Worm (Caenorhabditis elegans) whole organism, L3 larva: ENCODE measurements around the gene F22E5.9.
"Not testable (repeated sequence)": the region's sequence is repeated elsewhere in the genome, so short reads cannot be mapped to it uniquely, and the experiment has no call there.

Source experiments
- R02D3.7 ChIP-seq: fragments of 150-350 bp; optimal IDR thresholded peaks from 2 replicates; lab custom pipeline; 2014; ENCODE audit warnings: missing biosample characterization, missing genetic modification characterization
- ZK546.5 ChIP-seq: sonication (generic microtip); optimal IDR thresholded peaks from 2 replicates; lab custom pipeline; 2017; ENCODE audit warnings: missing biosample characterization, missing genetic modification characterization
- aly-2 ChIP-seq: fragments of 150-350 bp; optimal IDR thresholded peaks from 2 replicates; lab custom pipeline; 2014; ENCODE audit warnings: missing biosample characterization, missing genetic modification characterization
- ama-1 ChIP-seq: fragments of 150-350 bp; optimal IDR thresholded peaks from 2 replicates; lab custom pipeline; 2018
- ceh-82 ChIP-seq: fragments of 150-350 bp; optimal IDR thresholded peaks from 2 replicates; lab custom pipeline; 2014; ENCODE audit warnings: missing biosample characterization, missing genetic modification characterization
- daf-12 ChIP-seq: fragments of 150-350 bp; optimal IDR thresholded peaks from 2 replicates; lab custom pipeline; 2014; ENCODE audit warnings: missing biosample characterization, missing genetic modification reagents, missing genetic modification characterization
- egl-5 ChIP-seq: fragments of 150-350 bp; optimal IDR thresholded peaks from 2 replicates; lab custom pipeline; 2017; ENCODE audit warnings: missing biosample characterization, missing genetic modification reagents, missing genetic modification characterization, inconsistent platforms
- elt-1 ChIP-seq: fragments of 150-350 bp; optimal IDR thresholded peaks from 2 replicates; lab custom pipeline; 2014; ENCODE audit warnings: missing biosample characterization, missing genetic modification characterization
- elt-2 ChIP-seq: sonication (generic microtip); optimal IDR thresholded peaks from 2 replicates; lab custom pipeline; 2016; ENCODE audit warnings: missing genetic modification reagents, mild to moderate bottlenecking, missing genetic modification characterization, missing compliant biosample characterization
- elt-3 ChIP-seq, 3 experiments: fragments of 150-350 bp in 1 of 3; sonication (generic microtip) in 2 of 3; optimal IDR thresholded peaks; 2 replicates in 2 of 3; 4 replicates in 1 of 3; lab custom pipeline; 2014 to 2017; ENCODE audit warnings: missing biosample characterization in 3 of 3, missing genetic modification characterization in 3 of 3
- fkh-10 ChIP-seq: sonication (generic microtip); optimal IDR thresholded peaks from 2 replicates; lab custom pipeline; 2017; ENCODE audit warnings: missing biosample characterization, missing genetic modification reagents, missing genetic modification characterization
- fkh-2 ChIP-seq: fragments of 150-350 bp; optimal IDR thresholded peaks from 2 replicates; lab custom pipeline; 2014; ENCODE audit warnings: missing biosample characterization, missing genetic modification reagents, missing genetic modification characterization
- hmg-11 ChIP-seq: sonication (generic microtip); optimal IDR thresholded peaks from 2 replicates; lab custom pipeline; 2016; ENCODE audit warnings: missing genetic modification characterization, missing compliant biosample characterization
- jun-1 ChIP-seq: fragments of 150-350 bp; optimal IDR thresholded peaks from 2 replicates; lab custom pipeline; 2014; ENCODE audit warnings: missing biosample characterization, missing genetic modification reagents, missing genetic modification characterization
- lin-39 ChIP-seq: fragments of 150-350 bp; optimal IDR thresholded peaks from 2 replicates; lab custom pipeline; 2018; ENCODE audit warnings: missing biosample characterization, missing genetic modification reagents, missing genetic modification characterization
- lsy-12 ChIP-seq: sonication (generic microtip); optimal IDR thresholded peaks from 2 replicates; lab custom pipeline; 2016; ENCODE audit warnings: mild to moderate bottlenecking, missing genetic modification characterization, missing compliant biosample characterization
- mdl-1 ChIP-seq: fragments of 150-350 bp; optimal IDR thresholded peaks from 2 replicates; lab custom pipeline; 2014; ENCODE audit warnings: missing biosample characterization, missing genetic modification characterization
- mml-1 ChIP-seq: fragments of 150-350 bp; sonication (generic microtip); optimal IDR thresholded peaks from 3 replicates; lab custom pipeline; 2014; ENCODE audit warnings: missing biosample characterization, missing genetic modification characterization
- nfya-1 ChIP-seq: sonication (generic microtip); optimal IDR thresholded peaks from 2 replicates; lab custom pipeline; 2017; ENCODE audit warnings: missing genetic modification characterization, mild to moderate bottlenecking, missing compliant biosample characterization, antibody characterized with exemption, moderate library complexity; ENCODE audit not compliant: insufficient read depth
- nhr-237 ChIP-seq: fragments of 150-350 bp; optimal IDR thresholded peaks from 2 replicates; lab custom pipeline; 2014; ENCODE audit warnings: missing biosample characterization, missing genetic modification characterization
- nhr-25 ChIP-seq: sonication (generic microtip); optimal IDR thresholded peaks from 2 replicates; lab custom pipeline; 2017; ENCODE audit warnings: missing biosample characterization, missing genetic modification characterization
- nhr-43 ChIP-seq: sonication (generic microtip); optimal IDR thresholded peaks from 2 replicates; lab custom pipeline; 2016; ENCODE audit warnings: mild to moderate bottlenecking, missing genetic modification characterization, missing compliant biosample characterization; ENCODE audit not compliant: poor library complexity, severe bottlenecking
- nhr-77 ChIP-seq: fragments of 150-350 bp; optimal IDR thresholded peaks from 2 replicates; lab custom pipeline; 2014; ENCODE audit warnings: missing biosample characterization, missing genetic modification characterization
- pha-4 ChIP-seq: fragments of 150-350 bp; optimal IDR thresholded peaks from 2 replicates; lab custom pipeline; 2014; ENCODE audit warnings: missing biosample characterization, missing genetic modification reagents, missing genetic modification characterization
- pqm-1 ChIP-seq: fragments of 150-350 bp; optimal IDR thresholded peaks from 2 replicates; lab custom pipeline; 2017; ENCODE audit warnings: missing biosample characterization, missing genetic modification characterization, inconsistent platforms
- sea-2 ChIP-seq: fragments of 150-350 bp; sonication (generic microtip); optimal IDR thresholded peaks from 4 replicates; lab custom pipeline; 2014; ENCODE audit warnings: missing biosample characterization, missing genetic modification reagents, missing genetic modification characterization
- skn-1 ChIP-seq: fragments of 150-350 bp; optimal IDR thresholded peaks from 2 replicates; lab custom pipeline; 2014; ENCODE audit warnings: missing biosample characterization, missing genetic modification characterization
- snpc-4 ChIP-seq: fragments of 150-350 bp; optimal IDR thresholded peaks from 2 replicates; lab custom pipeline; 2014; ENCODE audit warnings: missing biosample characterization, missing genetic modification characterization
- tbx-2 ChIP-seq: sonication (generic microtip); optimal IDR thresholded peaks from 2 replicates; lab custom pipeline; 2016; ENCODE audit warnings: mild to moderate bottlenecking, missing genetic modification characterization, missing compliant biosample characterization
- unc-39 ChIP-seq: sonication (generic microtip); optimal IDR thresholded peaks from 4 replicates; lab custom pipeline; 2017; ENCODE audit warnings: missing biosample characterization, missing genetic modification characterization
- zag-1 ChIP-seq: fragments of 150-350 bp; optimal IDR thresholded peaks from 2 replicates; lab custom pipeline; 2014; ENCODE audit warnings: missing biosample characterization, missing genetic modification characterization
- ztf-11 ChIP-seq: fragments of 150-350 bp; optimal IDR thresholded peaks from 2 replicates; lab custom pipeline; 2014; ENCODE audit warnings: missing biosample characterization, missing genetic modification characterization
- ztf-4 ChIP-seq: fragments of 150-350 bp; optimal IDR thresholded peaks from 2 replicates; lab custom pipeline; 2014; ENCODE audit warnings: missing biosample characterization, missing genetic modification characterization

F22E5.9 gene

DNA sequence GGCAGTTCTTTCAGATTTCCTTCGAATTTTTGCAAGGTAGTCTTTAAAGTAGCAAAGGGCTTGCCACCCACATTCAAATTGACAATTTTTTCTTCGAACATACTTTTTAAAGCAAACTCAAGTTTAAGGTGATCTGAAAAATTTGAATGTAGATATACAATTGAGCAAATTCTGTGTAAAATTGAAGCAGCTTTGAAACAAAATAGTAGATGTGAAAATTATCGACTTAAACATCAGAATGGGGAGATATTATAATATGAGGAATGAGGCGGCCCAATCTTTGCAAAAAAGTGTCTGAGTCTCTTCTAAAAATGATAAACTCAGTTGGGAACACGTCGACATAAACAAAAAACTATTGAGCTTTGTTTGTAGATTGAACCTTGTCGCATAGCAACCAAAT lies 6.3 kb downstream of the F22E5.9 start, which contains the start of gene F22E5.11:
TSS of gene F22E5.11 (minus strand) at position 101 of the 400 bp plus-strand sequence.
- TF ChIP-seq sea-2 (GFP tag; lab: Kevin White, UChicago) (no peak), nfya-1 (tag; lab: Kevin White, UChicago) (no peak)

DNA sequence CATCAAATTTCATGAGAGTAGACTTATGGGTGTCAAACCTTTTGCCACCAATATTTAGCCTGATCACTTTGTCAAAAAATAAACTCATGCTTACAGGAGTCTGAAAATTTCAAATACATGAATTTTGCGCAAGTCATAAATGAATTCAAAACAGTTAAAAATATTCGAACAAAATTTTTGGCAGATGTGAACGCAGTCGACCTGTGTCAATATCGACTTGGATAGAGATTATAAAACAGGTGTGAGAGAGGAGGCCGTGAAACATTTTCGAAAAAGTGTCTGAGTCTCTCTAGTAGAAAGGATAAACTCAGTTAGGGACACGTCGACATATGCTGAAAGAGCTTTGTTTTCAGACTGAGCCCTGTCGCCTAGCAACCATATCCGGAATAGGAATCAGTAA lies 8.6 kb downstream of the F22E5.9 start, which contains the start of gene F22E5.12:
TSS of gene F22E5.12 (minus strand) at position 101 of the 400 bp plus-strand sequence.
- TF ChIP-seq hmg-11; ztf-4 (tag; lab: Kevin White, UChicago); lsy-12 (tag; lab: Kevin White, UChicago): not testable (repeated sequence)

DNA sequence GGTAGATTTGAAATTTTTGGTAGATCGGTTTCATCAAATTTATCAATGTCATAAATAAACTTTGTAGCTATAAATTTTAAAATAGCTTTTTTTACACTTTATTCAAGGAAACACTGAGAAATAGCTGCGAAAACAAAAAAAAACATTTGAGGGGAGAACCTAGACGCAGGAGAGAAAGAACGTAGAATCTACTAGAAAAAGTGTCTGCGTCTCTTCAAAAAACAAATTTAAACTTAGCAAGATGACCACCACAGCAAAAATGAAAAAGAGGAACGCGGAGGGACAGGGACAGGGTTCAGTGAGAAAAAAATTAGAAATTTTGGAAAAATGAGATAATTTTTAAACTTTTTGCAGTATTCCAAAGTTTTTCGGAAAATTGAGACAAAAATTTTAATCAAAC lies 10.8 kb downstream of the F22E5.9 start:
- peak; percentile 43 for TF ChIP-seq pha-4
- TF ChIP-seq nfya-1 (tag; lab: Kevin White, UChicago) = peak; percentile 51
- TF ChIP-seq hmg-11 = peak; percentile 34
- no peak for TF ChIP-seq R02D3.7 (tag; lab: Kevin White, UChicago)
- TF ChIP-seq egl-5 = no peak
- no peak for TF ChIP-seq daf-12 (tag; lab: Kevin White, UChicago)
- TF ChIP-seq zag-1 (tag; lab: Kevin White, UChicago) = no peak
- peak; percentile 7 for TF ChIP-seq snpc-4 (tag; lab: Kevin White, UChicago)

DNA sequence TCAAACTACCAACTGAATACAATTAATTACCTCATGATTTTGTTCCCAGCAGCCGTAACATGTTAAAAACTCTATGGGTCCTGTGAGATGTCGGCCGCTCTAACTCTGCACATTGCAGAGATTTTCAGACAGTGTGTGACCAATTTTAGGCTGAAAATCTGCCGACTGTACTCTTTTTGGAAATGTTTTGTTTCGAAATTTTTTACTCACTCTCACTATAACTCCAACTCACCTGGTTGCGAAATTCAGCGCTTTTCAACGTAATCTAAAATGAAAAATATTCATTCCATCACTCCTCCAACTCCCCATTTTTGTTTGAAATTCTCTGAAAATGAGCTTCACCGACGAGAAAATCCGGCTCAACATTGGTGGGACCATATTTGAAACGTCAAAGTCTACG lies 11.4 kb downstream of the F22E5.9 start, which contains the start of the genes F22E5.13 and F22E5.6:
TSS of gene F22E5.13 (minus strand) at position 101 of the 400 bp plus-strand sequence.
TSS of gene F22E5.6 (plus strand) at position 297 of the 400 bp plus-strand sequence.
- TF ChIP-seq elt-1 = no peak
- no peak for TF ChIP-seq R02D3.7 (tag; lab: Kevin White, UChicago)
- TF ChIP-seq fkh-2 (tag; lab: Kevin White, UChicago) = no peak
- no peak for TF ChIP-seq hmg-11
- no peak for TF ChIP-seq skn-1 (tag; lab: Kevin White, UChicago)
- no peak for TF ChIP-seq nhr-77 (tag; lab: Kevin White, UChicago)
- no peak for TF ChIP-seq ztf-4 (tag; lab: Kevin White, UChicago)

DNA sequence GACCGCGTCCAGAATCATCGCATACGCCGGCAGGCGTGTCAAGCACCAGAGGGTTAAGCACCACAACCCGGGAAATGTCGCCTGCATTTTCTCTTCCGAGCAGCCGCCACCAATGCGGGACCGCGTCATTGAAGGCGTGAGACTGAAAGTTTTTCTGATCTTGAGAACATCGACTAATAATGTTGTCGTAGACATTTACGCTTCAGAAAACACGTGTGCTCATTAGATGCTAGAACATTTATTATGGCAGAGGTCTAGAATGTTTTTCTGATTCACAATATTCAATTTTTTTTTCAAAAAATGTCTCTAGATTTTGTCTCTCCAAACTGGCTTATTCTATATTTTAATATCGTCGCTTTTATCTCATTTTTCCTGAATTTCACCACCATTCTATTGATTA lies 18.4 kb downstream of the F22E5.9 start, which contains the start of gene sri-47:
TSS of gene sri-47 (plus strand) at position 301 of the 400 bp plus-strand sequence.
- TF ChIP-seq lsy-12 (tag; lab: Kevin White, UChicago) (no peak), ceh-82 (tag; lab: Kevin White, UChicago) (no peak), elt-3 (tag; optimal IDR thresholded peaks at IDR 0.05; lab: Kevin White, UChicago) (no peak), nhr-237 (tag; lab: Kevin White, UChicago) (no peak), fkh-10 (no peak), zag-1 (tag; lab: Kevin White, UChicago) (no peak), nhr-77 (tag; lab: Kevin White, UChicago) (no peak), aly-2 (tag; lab: Kevin White, UChicago) (no peak), pha-4 (no peak), ztf-11 (no peak), nhr-43 (tag; lab: Kevin White, UChicago) (no peak), pqm-1 (tag; lab: Kevin White, UChicago) (no peak), hmg-11 (no peak), ZK546.5 (tag; lab: Kevin White, UChicago) (no peak), mml-1 (tag; lab: Kevin White, UChicago) (no peak), ama-1 (lab: Kevin White, UChicago) (no peak), elt-2 (tag; lab: Kevin White, UChicago) (no peak)

DNA sequence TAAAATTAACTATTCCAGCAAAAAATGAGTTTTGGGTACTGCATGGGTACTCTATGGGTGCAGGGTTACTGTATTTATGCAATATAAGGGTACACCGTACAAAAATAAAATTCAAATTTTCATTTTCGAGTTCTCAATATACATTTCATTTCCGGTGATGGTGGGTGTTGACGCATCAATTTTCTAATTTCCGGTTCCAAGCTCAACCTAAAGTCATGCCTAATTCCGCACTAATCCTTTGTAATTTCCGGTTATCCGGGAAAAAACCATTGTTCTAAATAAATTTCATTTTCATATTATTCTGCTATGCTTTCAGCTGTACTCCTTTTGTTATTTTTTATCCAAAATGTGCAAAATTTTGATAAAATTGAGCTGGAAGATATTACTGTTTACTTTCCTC lies 21.2 kb downstream of the F22E5.9 start, which contains the start of gene gcy-21:
TSS of gene gcy-21 (plus strand) at position 301 of the 400 bp plus-strand sequence.
- TF ChIP-seq lin-39 (tag; lab: Kevin White, UChicago) (no peak), ama-1 (lab: Kevin White, UChicago) (no peak), egl-5 (no peak), pqm-1 (tag; lab: Kevin White, UChicago) (no peak), elt-3 (tag; optimal IDR thresholded peaks at IDR 0.05; lab: Kevin White, UChicago) (no peak), lsy-12 (tag; lab: Kevin White, UChicago) (no peak), nhr-237 (tag; lab: Kevin White, UChicago) (no peak), nfya-1 (tag; lab: Kevin White, UChicago) (no peak), ztf-11 (no peak), tbx-2 (no peak), jun-1 (tag; lab: Kevin White, UChicago) (no peak), unc-39 (no peak), daf-12 (tag; lab: Kevin White, UChicago) (no peak), fkh-2 (tag; lab: Kevin White, UChicago) (no peak), nhr-25 (tag; lab: Kevin White, UChicago) (no peak), aly-2 (tag; lab: Kevin White, UChicago) (no peak), mdl-1 (tag; lab: Kevin White, UChicago) (no peak)
